Worm (Caenorhabditis elegans) whole organism, L4 larva: ENCODE measurements around the gene rpb-12.

Source experiments
- F10B5.3 ChIP-seq: sonication (generic microtip); optimal IDR thresholded peaks from 2 replicates; lab custom pipeline; 2016; ENCODE audit warnings: mild to moderate bottlenecking, missing genetic modification characterization, missing compliant biosample characterization
- F26F4.8 ChIP-seq: fragments of 200-800 bp; sonication (Bioruptor generic); conservative IDR thresholded peaks from 2 replicates; pipeline ENCODE4 v1.3.6; 2022; ENCODE audit warnings: missing genetic modification characterization, missing compliant biosample characterization
- Y48G9A.11 ChIP-seq: fragments of 200-800 bp; sonication (Bioruptor generic); IDR thresholded peaks from 2 replicates; pipeline ENCODE4 v1.3.6; 2022; ENCODE audit warnings: missing genetic modification reagents, missing genetic modification characterization, missing compliant biosample characterization
- Y5F2A.4 ChIP-seq: fragments of 200-800 bp; sonication (Bioruptor generic); optimal IDR thresholded peaks from 2 replicates; lab custom pipeline; 2018; ENCODE audit warnings: mild to moderate bottlenecking, missing genetic modification characterization, missing compliant biosample characterization
- ZK337.2 ChIP-seq: fragments of 200-800 bp; sonication (Bioruptor generic); IDR thresholded peaks from 2 replicates; pipeline ENCODE4 v1.3.6; 2022; ENCODE audit warnings: missing genetic modification reagents, missing genetic modification characterization, missing compliant biosample characterization
- aha-1 ChIP-seq: fragments of 150-350 bp; peaks from one replicate; lab custom pipeline; 2014; ENCODE audit warnings: missing biosample characterization, missing genetic modification characterization
- ceh-28 ChIP-seq: fragments of 150-350 bp; optimal IDR thresholded peaks from 2 replicates; lab custom pipeline; 2014; ENCODE audit warnings: missing biosample characterization, missing genetic modification reagents, missing genetic modification characterization
- ceh-82 ChIP-seq: sonication (generic microtip); optimal IDR thresholded peaks from 2 replicates; lab custom pipeline; 2017; ENCODE audit warnings: missing biosample characterization, missing genetic modification characterization
- ces-1 ChIP-seq: fragments of 150-350 bp; sonication (generic microtip); optimal IDR thresholded peaks from 4 replicates; lab custom pipeline; 2014; ENCODE audit warnings: missing biosample characterization, missing genetic modification reagents, missing genetic modification characterization
- daf-16 ChIP-seq, 3 experiments: sonication (generic microtip); optimal IDR thresholded peaks; 2 replicates each; lab custom pipeline; 2016 to 2017; ENCODE audit warnings: missing genetic modification characterization in 3 of 3, missing genetic modification reagents in 3 of 3, mild to moderate bottlenecking in 2 of 3, missing compliant biosample characterization in 2 of 3, missing biosample characterization in 1 of 3, moderate library complexity in 1 of 3
- dmd-6 ChIP-seq: fragments of 200-800 bp; sonication (Bioruptor generic); IDR thresholded peaks from 2 replicates; pipeline ENCODE4 v1.3.6; 2022; ENCODE audit warnings: missing genetic modification reagents, missing genetic modification characterization, missing compliant biosample characterization
- duxl-1 ChIP-seq: sonication (generic microtip); optimal IDR thresholded peaks from 2 replicates; lab custom pipeline; 2016; ENCODE audit warnings: mild to moderate bottlenecking, missing genetic modification characterization, moderate library complexity, missing compliant biosample characterization; ENCODE audit not compliant: poor library complexity
- egl-27 ChIP-seq: sonication (generic microtip); optimal IDR thresholded peaks from 3 replicates; lab custom pipeline; 2017; ENCODE audit warnings: missing biosample characterization, missing genetic modification reagents, missing genetic modification characterization
- fkh-10 ChIP-seq: fragments of 150-350 bp; optimal IDR thresholded peaks from 2 replicates; lab custom pipeline; 2014; ENCODE audit warnings: missing biosample characterization, missing genetic modification reagents, missing genetic modification characterization
- hlh-11 ChIP-seq: fragments of 200-800 bp; sonication (Bioruptor generic); optimal IDR thresholded peaks from 2 replicates; lab custom pipeline; 2018; ENCODE audit warnings: mild to moderate bottlenecking, missing genetic modification characterization, missing compliant biosample characterization
- madf-9 ChIP-seq: fragments of 200-800 bp; sonication (Bioruptor generic); conservative IDR thresholded peaks from 2 replicates; pipeline ENCODE4 v1.3.6; 2022; ENCODE audit warnings: missing genetic modification reagents, missing genetic modification characterization, missing compliant biosample characterization
- mdl-1 ChIP-seq, 2 experiments: fragments of 150-350 bp in 1 of 2; sonication (generic microtip) in 1 of 2; optimal IDR thresholded peaks; 2 replicates each; lab custom pipeline; 2014 to 2017; ENCODE audit warnings: missing biosample characterization in 2 of 2, missing genetic modification characterization in 2 of 2
- mdt-29 ChIP-seq: fragments of 200-800 bp; sonication (Bioruptor generic); IDR thresholded peaks from 2 replicates; pipeline ENCODE4 v1.3.6; 2022; ENCODE audit warnings: missing genetic modification reagents, missing genetic modification characterization, missing compliant biosample characterization
- mxl-2 ChIP-seq: fragments of 200-800 bp; sonication (Bioruptor generic); conservative IDR thresholded peaks from 2 replicates; pipeline ENCODE4 v1.3.6; 2022; ENCODE audit warnings: missing genetic modification reagents, missing genetic modification characterization, missing compliant biosample characterization
- mxl-3 ChIP-seq: fragments of 200-800 bp; sonication (Bioruptor generic); optimal IDR thresholded peaks from 2 replicates; lab custom pipeline; 2018; ENCODE audit warnings: mild to moderate bottlenecking, missing genetic modification characterization, missing compliant biosample characterization
- nhr-10 ChIP-seq: fragments of 150-350 bp; optimal IDR thresholded peaks from 2 replicates; lab custom pipeline; 2014; ENCODE audit warnings: missing biosample characterization, missing genetic modification characterization
- nhr-237 ChIP-seq: sonication (generic microtip); optimal IDR thresholded peaks from 2 replicates; lab custom pipeline; 2017; ENCODE audit warnings: missing biosample characterization, missing genetic modification characterization
- nhr-25 ChIP-seq: sonication (generic microtip); optimal IDR thresholded peaks from 2 replicates; lab custom pipeline; 2017; ENCODE audit warnings: missing genetic modification characterization, mild to moderate bottlenecking, missing compliant biosample characterization, antibody characterized with exemption, moderate library complexity, borderline replicate concordance; ENCODE audit not compliant: insufficient read depth
- nhr-28 ChIP-seq: fragments of 150-350 bp; optimal IDR thresholded peaks from 2 replicates; lab custom pipeline; 2014; ENCODE audit warnings: missing biosample characterization, missing genetic modification characterization
- nhr-41 ChIP-seq: fragments of 200-800 bp; sonication (Bioruptor generic); IDR thresholded peaks from 2 replicates; pipeline ENCODE4 v1.3.6; 2022; ENCODE audit warnings: missing genetic modification reagents, missing genetic modification characterization, missing compliant biosample characterization
- nhr-42 ChIP-seq: fragments of 200-800 bp; sonication (Bioruptor generic); IDR thresholded peaks from 2 replicates; pipeline ENCODE4 v1.3.6; 2022; ENCODE audit warnings: missing genetic modification characterization, missing compliant biosample characterization
- nhr-77 ChIP-seq: fragments of 150-350 bp; optimal IDR thresholded peaks from 2 replicates; lab custom pipeline; 2014; ENCODE audit warnings: missing biosample characterization, missing genetic modification characterization
- php-3 ChIP-seq: fragments of 200-800 bp; sonication (Bioruptor generic); IDR thresholded peaks from 2 replicates; pipeline ENCODE4 v1.3.6; 2022; ENCODE audit warnings: missing genetic modification reagents, missing genetic modification characterization, missing compliant biosample characterization
- pqm-1 ChIP-seq: sonication (generic microtip); optimal IDR thresholded peaks from 2 replicates; lab custom pipeline; 2017; ENCODE audit warnings: missing biosample characterization, missing genetic modification characterization
- snpc-1.2 ChIP-seq: fragments of 200-800 bp; sonication (Bioruptor generic); IDR thresholded peaks from 2 replicates; pipeline ENCODE4 v1.3.6; 2022; ENCODE audit warnings: missing genetic modification reagents, missing genetic modification characterization, missing compliant biosample characterization
- spr-3 ChIP-seq: fragments of 200-800 bp; sonication (Bioruptor generic); optimal IDR thresholded peaks from 2 replicates; lab custom pipeline; 2018; ENCODE audit warnings: mild to moderate bottlenecking, missing genetic modification characterization, missing compliant biosample characterization
- tag-97 ChIP-seq: fragments of 200-800 bp; sonication (Bioruptor generic); IDR thresholded peaks from 2 replicates; pipeline ENCODE4 v1.3.6; 2022; ENCODE audit warnings: missing genetic modification characterization, missing compliant biosample characterization
- unc-62 ChIP-seq, 3 experiments: fragments of 150-350 bp in 1 of 3; sonication (generic microtip); optimal IDR thresholded peaks in 2 of 3; peaks in 1 of 3; 1 replicate in 1 of 3; 2 replicates in 2 of 3; lab custom pipeline; 2014 to 2017; ENCODE audit warnings: missing biosample characterization in 3 of 3, missing genetic modification characterization in 3 of 3, missing genetic modification reagents in 3 of 3, missing genotype in 1 of 3
- vab-7 ChIP-seq: fragments of 200-800 bp; sonication (Bioruptor generic); IDR thresholded peaks from 2 replicates; pipeline ENCODE4 v1.3.6; 2022; ENCODE audit warnings: missing genetic modification reagents, missing genetic modification characterization, missing compliant biosample characterization
- zfp-2 ChIP-seq: sonication (generic microtip); optimal IDR thresholded peaks from 2 replicates; lab custom pipeline; 2016; ENCODE audit warnings: mild to moderate bottlenecking, missing genetic modification characterization, missing compliant biosample characterization
- zfp-3 ChIP-seq: fragments of 200-800 bp; sonication (Bioruptor generic); conservative IDR thresholded peaks from 2 replicates; pipeline ENCODE4 v1.3.6; 2022; ENCODE audit warnings: missing genetic modification reagents, missing genetic modification characterization, missing compliant biosample characterization
- zip-11 ChIP-seq: fragments of 200-800 bp; sonication (Bioruptor generic); IDR thresholded peaks from 2 replicates; pipeline ENCODE4 v1.3.6; 2022; ENCODE audit warnings: missing genetic modification characterization, missing compliant biosample characterization
- zip-2 ChIP-seq: fragments of 150-350 bp; optimal IDR thresholded peaks from 2 replicates; lab custom pipeline; 2014; ENCODE audit warnings: missing biosample characterization, missing genetic modification characterization
- ztf-11 ChIP-seq: fragments of 150-350 bp; optimal IDR thresholded peaks from 2 replicates; lab custom pipeline; 2014; ENCODE audit warnings: missing biosample characterization, missing genetic modification characterization

Gene rpb-12

ce11 chrIV:9158969-9159800 is 12.5 kb upstream of the rpb-12 start, which contains the start of gene pcp-3:
Gene pcp-3, minus strand, starts transcription at chrIV:9159019.
- no peak for TF ChIP-seq zip-2
- no peak for TF ChIP-seq daf-16 (GFP tag; optimal IDR thresholded peaks at IDR 0.05; lab: Kevin White, UChicago)
- peak; percentile 65 for TF ChIP-seq daf-16 (tag; optimal IDR thresholded peaks at IDR 0.05; lab: Kevin White, UChicago)
- TF ChIP-seq pqm-1 (tag; lab: Kevin White, UChicago) = peak; percentile 90
- no peak for TF ChIP-seq mdl-1 (tag; optimal IDR thresholded peaks at IDR 0.05; lab: Kevin White, UChicago)
- TF ChIP-seq ceh-28 (tag; lab: Kevin White, UChicago) = no peak
- peak; percentile 92 for TF ChIP-seq aha-1 (tag; lab: Kevin White, UChicago)
- TF ChIP-seq ZK337.2 = no peak
- peak; percentile 81 for TF ChIP-seq dmd-6
- TF ChIP-seq zfp-3 = no peak
- TF ChIP-seq mxl-3 = no peak
- TF ChIP-seq Y48G9A.11 (GFP tag; lab: Robert Waterston, UW) = no peak
- TF ChIP-seq F26F4.8 (GFP tag; lab: Robert Waterston, UW) = no peak
- TF ChIP-seq ztf-11 (tag; lab: Kevin White, UChicago) = no peak
- no peak for TF ChIP-seq snpc-1.2 (GFP tag; lab: Robert Waterston, UW)
- TF ChIP-seq hlh-11 (tag; lab: Kevin White, UChicago) = peak; percentile 47
- no peak for TF ChIP-seq nhr-42 (GFP tag; lab: Robert Waterston, UW)
- TF ChIP-seq Y5F2A.4 = no peak
- TF ChIP-seq zfp-2 (tag; lab: Kevin White, UChicago) = no peak
- peak; percentile 48; the same call in 1 of the 2 replicates for TF ChIP-seq php-3 (GFP tag; lab: Robert Waterston, UW)
- no peak for TF ChIP-seq mdt-29 (GFP tag; lab: Robert Waterston, UW)
- peak; percentile 74 for TF ChIP-seq nhr-28
- TF ChIP-seq nhr-77 (tag; lab: Kevin White, UChicago) = peak; percentile 30
- no peak for TF ChIP-seq ces-1 (GFP tag; lab: Kevin White, UChicago)
- no peak for TF ChIP-seq nhr-237 (tag; lab: Kevin White, UChicago)
- TF ChIP-seq fkh-10 (GFP tag; lab: Kevin White, UChicago) = no peak

- no peak for TF ChIP-seq spr-3 (GFP tag; lab: Kevin White, UChicago)
- TF ChIP-seq nhr-10 = no peak
- TF ChIP-seq php-3 (GFP tag; lab: Robert Waterston, UW) = no peak
- no peak for TF ChIP-seq madf-9 (GFP tag; lab: Robert Waterston, UW)
- no peak for TF ChIP-seq zip-11 (GFP tag; lab: Robert Waterston, UW)
- TF ChIP-seq nhr-25 (tag; lab: Kevin White, UChicago) = no peak
- no peak for TF ChIP-seq nhr-237 (tag; lab: Kevin White, UChicago)
- no peak for TF ChIP-seq nhr-77 (tag; lab: Kevin White, UChicago)
- TF ChIP-seq egl-27 (tag; lab: Kevin White, UChicago) = no peak
- no peak for TF ChIP-seq duxl-1 (tag; lab: Kevin White, UChicago)
- TF ChIP-seq snpc-1.2 (GFP tag; lab: Robert Waterston, UW) = no peak
- no peak for TF ChIP-seq mxl-2 (GFP tag; lab: Robert Waterston, UW)
- no peak for TF ChIP-seq ceh-82 (tag; lab: Kevin White, UChicago)
- no peak for TF ChIP-seq nhr-41 (GFP tag; lab: Robert Waterston, UW)
- no peak for TF ChIP-seq tag-97 (GFP tag; lab: Robert Waterston, UW)
- TF ChIP-seq unc-62 (GFP tag; optimal IDR thresholded peaks at IDR 0.05 in 1 of 2; lab: Kevin White, UChicago) = no peak
- TF ChIP-seq unc-62 (tag; optimal IDR thresholded peaks at IDR 0.05; lab: Kevin White, UChicago) = no peak
- no peak for TF ChIP-seq F10B5.3 (tag; lab: Kevin White, UChicago)
- no peak for TF ChIP-seq Y48G9A.11 (GFP tag; lab: Robert Waterston, UW)
- no peak for TF ChIP-seq mxl-3
- TF ChIP-seq vab-7 (GFP tag; lab: Robert Waterston, UW) = no peak
These were observed 7.6 kb upstream of the rpb-12 start, which contains the start of gene F23B2.10 for ce11 chrIV:9154263-9154662. Gene F23B2.10, minus strand, starts transcription at chrIV:9154363.
